Fruit fly (Drosophila melanogaster) whole organism, pupa: ENCODE data around the gene CG14963.
A peak's percentile ranks its signal among the peaks of the same experiment; 100 is the strongest.

Experiments used
- CG10348 ChIP-seq: fragments of 200-800 bp; sonication (Bioruptor generic); IDR thresholded peaks from 2 replicates; pipeline ENCODE4 v1.3.6; 2022; ENCODE audit warnings: missing biosample characterization, missing genetic modification characterization
- CG12605 ChIP-seq: fragments of 200-800 bp; sonication (Bioruptor generic); IDR thresholded peaks from 2 replicates; pipeline ENCODE4 v1.3.6; 2022; ENCODE audit warnings: missing biosample characterization, missing genetic modification characterization
- CG13204 ChIP-seq: fragments of 200-800 bp; sonication (Bioruptor generic); optimal IDR thresholded peaks from 2 replicates; lab custom pipeline; 2018; ENCODE audit warnings: missing biosample characterization, mild to moderate bottlenecking, missing genetic modification characterization, moderate library complexity
- CG14655 ChIP-seq: fragments of 200-800 bp; sonication (Bioruptor generic); optimal IDR thresholded peaks from 3 replicates; lab custom pipeline; 2017; ENCODE audit warnings: mild to moderate bottlenecking, missing biosample characterization, missing genetic modification reagents, missing genetic modification characterization
- CG15710 ChIP-seq: fragments of 200-800 bp; sonication (Bioruptor generic); optimal IDR thresholded peaks from 2 replicates; lab custom pipeline; 2018; ENCODE audit warnings: missing biosample characterization, mild to moderate bottlenecking, missing genetic modification characterization, moderate library complexity
- CG17806 ChIP-seq: fragments of 200-800 bp; sonication (Bioruptor generic); optimal IDR thresholded peaks from 2 replicates; lab custom pipeline; 2018; ENCODE audit warnings: missing biosample characterization, mild to moderate bottlenecking, missing genetic modification characterization, moderate library complexity
- CG32121 ChIP-seq: fragments of 200-800 bp; sonication (Bioruptor generic); IDR thresholded peaks from 2 replicates; pipeline ENCODE4 v1.3.6; 2022; ENCODE audit warnings: missing biosample characterization, missing genetic modification characterization
- CG34367 ChIP-seq: fragments of 200-800 bp; sonication (Bioruptor generic); optimal IDR thresholded peaks from 2 replicates; lab custom pipeline; 2018; ENCODE audit warnings: missing biosample characterization, mild to moderate bottlenecking, missing genetic modification characterization
- CG4496 ChIP-seq: fragments of 200-800 bp; sonication (Bioruptor generic); IDR thresholded peaks from 3 replicates; pipeline ENCODE4 v1.3.6; 2022; ENCODE audit warnings: missing biosample characterization, missing genetic modification characterization
- CG8159 ChIP-seq: fragments of 200-800 bp; sonication (Bioruptor generic); optimal IDR thresholded peaks from 3 replicates; lab custom pipeline; 2018; ENCODE audit warnings: missing biosample characterization, mild to moderate bottlenecking, missing genetic modification characterization, moderate library complexity
- CG8301 ChIP-seq: fragments of 200-800 bp; sonication (Bioruptor generic); optimal IDR thresholded peaks from 2 replicates; lab custom pipeline; 2018; ENCODE audit warnings: missing biosample characterization, mild to moderate bottlenecking, missing genetic modification characterization
- CG9948 ChIP-seq: fragments of 200-800 bp; sonication (Bioruptor generic); optimal IDR thresholded peaks from 2 replicates; lab custom pipeline; 2018; ENCODE audit warnings: missing biosample characterization, mild to moderate bottlenecking, missing genetic modification characterization, moderate library complexity
- D1 ChIP-seq: fragments of 200-800 bp; sonication (Bioruptor generic); optimal IDR thresholded peaks from 2 replicates; lab custom pipeline; 2018; ENCODE audit warnings: missing biosample characterization, mild to moderate bottlenecking, missing genetic modification characterization, moderate library complexity
- EcR ChIP-seq: fragments of 200-800 bp; sonication (Bioruptor generic); optimal IDR thresholded peaks from 3 replicates; lab custom pipeline; 2019; ENCODE audit warnings: missing biosample characterization, missing genetic modification characterization, mild to moderate bottlenecking, moderate library complexity, missing genetic modification reagents
- Ets98B ChIP-seq: fragments of 200-800 bp; sonication (Bioruptor generic); IDR thresholded peaks from 2 replicates; pipeline ENCODE4 v1.3.6; 2022; ENCODE audit warnings: missing biosample characterization, missing genetic modification characterization
- Pif1A ChIP-seq: fragments of 200-800 bp; sonication (Bioruptor generic); optimal IDR thresholded peaks from 3 replicates; lab custom pipeline; 2016; ENCODE audit warnings: missing biosample characterization, missing genetic modification characterization
- Pif1B ChIP-seq: fragments of 200-800 bp; sonication (Bioruptor generic); optimal IDR thresholded peaks from 3 replicates; lab custom pipeline; 2016; ENCODE audit warnings: missing biosample characterization, missing genetic modification characterization
- Snoo ChIP-seq: fragments of 200-800 bp; sonication (Bioruptor generic); optimal IDR thresholded peaks from 3 replicates; lab custom pipeline; 2017; ENCODE audit warnings: missing biosample characterization, mild to moderate bottlenecking, missing genetic modification characterization, inconsistent platforms
- fd96Ca ChIP-seq: fragments of 200-800 bp; sonication (Bioruptor generic); IDR thresholded peaks from 3 replicates; pipeline ENCODE4 v1.3.6; 2022; ENCODE audit warnings: missing biosample characterization, missing genetic modification characterization
- gl ChIP-seq: fragments of 200-800 bp; sonication (Bioruptor generic); optimal IDR thresholded peaks from 2 replicates; lab custom pipeline; 2018; ENCODE audit warnings: missing biosample characterization, mild to moderate bottlenecking, missing genetic modification characterization
- rn ChIP-seq: fragments of 200-800 bp; sonication (Bioruptor generic); IDR thresholded peaks from 2 replicates; pipeline ENCODE4 v1.3.6; 2022; ENCODE audit warnings: missing biosample characterization, missing genetic modification characterization

CG14963 gene

dm6 chr3L:3162584-3162983, 9.8 kb downstream of the CG14963 start:
- TF ChIP-seq CG32121 (GFP tag; lab: Robert Waterston, UW) (no peak), CG8159 (tag; lab: Kevin White, UChicago) (no peak)

DNA sequence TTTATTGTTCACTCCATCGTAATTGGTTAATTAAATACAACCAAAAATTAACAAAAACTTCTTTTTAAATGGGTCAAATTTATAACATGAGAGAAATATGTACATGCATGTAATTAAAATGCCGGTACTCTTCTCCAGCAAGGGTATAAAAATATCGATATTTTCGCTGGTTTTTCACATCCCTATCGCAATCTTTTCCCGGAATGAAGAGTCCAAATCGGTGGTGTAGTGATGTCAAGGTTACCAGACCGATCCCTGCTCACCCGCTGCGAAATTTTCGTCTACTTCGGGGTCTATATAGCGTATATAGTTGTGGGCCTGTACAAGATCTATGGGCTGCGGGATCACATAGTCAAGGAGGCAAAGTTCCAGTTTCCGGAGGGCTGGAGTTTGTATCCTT, 10.4 kb downstream of the CG14963 start, which contains the start of gene rasp:
TSS of gene rasp (plus strand) at position 213 of the 400 bp plus-strand sequence.
- TF ChIP-seq D1 (tag; lab: Kevin White, UChicago) (no peak), rn (GFP tag; lab: Robert Waterston, UW) (no peak), CG34367 (tag; lab: Kevin White, UChicago) (no peak), CG32121 (GFP tag; lab: Robert Waterston, UW) (no peak), fd96Ca (GFP tag; lab: Robert Waterston, UW) (no peak), CG14655 (GFP tag; lab: Kevin White, UChicago) (no peak), Snoo (tag; lab: Kevin White, UChicago) (no peak), CG8301 (no peak)

dm6 chr3L:3159309-3160194, 12.8 kb downstream of the CG14963 start, which contains the start of the genes ND-30 and CG15812:
ND-30 (minus strand) TSS chr3L:3159578.
CG15812 (plus strand) TSS chr3L:3159991.
- no peak for TF ChIP-seq CG17806 (tag; lab: Kevin White, UChicago)
- no peak for TF ChIP-seq CG8301
- TF ChIP-seq CG15710 (tag; lab: Kevin White, UChicago): peak; percentile 44

- no peak for TF ChIP-seq CG12605 (GFP tag; lab: Robert Waterston, UW)
- TF ChIP-seq CG4496: no peak
- no peak for TF ChIP-seq Pif1B
- no peak for TF ChIP-seq CG13204 (GFP tag; lab: Kevin White, UChicago)
- TF ChIP-seq CG32121 (GFP tag; lab: Robert Waterston, UW): no peak
- no peak for TF ChIP-seq gl
- no peak for TF ChIP-seq fd96Ca (GFP tag; lab: Robert Waterston, UW)
- no peak for TF ChIP-seq Snoo (tag; lab: Kevin White, UChicago)
- no peak for TF ChIP-seq CG9948 (tag; lab: Kevin White, UChicago)
- no peak for TF ChIP-seq CG15710 (tag; lab: Kevin White, UChicago)
Measured at dm6 chr3L:3157651-3158050, 14.7 kb downstream of the CG14963 start.

DNA sequence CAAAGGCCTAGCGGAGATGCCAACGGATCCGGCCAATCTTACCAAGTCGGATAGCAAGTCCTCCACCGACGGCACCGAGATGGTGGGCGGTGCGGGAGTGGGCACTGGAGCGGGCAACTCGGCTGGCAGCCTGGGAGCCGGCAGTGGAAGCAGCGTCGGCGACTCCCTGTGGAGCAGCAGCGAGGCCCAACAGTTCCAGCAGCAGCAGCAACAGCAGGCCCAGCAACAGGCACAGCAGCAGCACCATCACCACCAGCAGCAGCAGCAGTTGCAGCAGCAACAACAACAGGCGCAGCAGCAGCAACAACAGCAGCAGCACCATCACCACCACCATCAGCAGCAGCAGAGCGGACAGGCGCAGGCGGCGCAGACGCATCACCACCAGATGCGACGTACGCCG, 22.0 kb downstream of the CG14963 start:
- TF ChIP-seq rn (GFP tag; lab: Robert Waterston, UW) (0 out of 2 replicates have a peak, but pooled peaks have one; percentile 9), gl (no peak)

DNA sequence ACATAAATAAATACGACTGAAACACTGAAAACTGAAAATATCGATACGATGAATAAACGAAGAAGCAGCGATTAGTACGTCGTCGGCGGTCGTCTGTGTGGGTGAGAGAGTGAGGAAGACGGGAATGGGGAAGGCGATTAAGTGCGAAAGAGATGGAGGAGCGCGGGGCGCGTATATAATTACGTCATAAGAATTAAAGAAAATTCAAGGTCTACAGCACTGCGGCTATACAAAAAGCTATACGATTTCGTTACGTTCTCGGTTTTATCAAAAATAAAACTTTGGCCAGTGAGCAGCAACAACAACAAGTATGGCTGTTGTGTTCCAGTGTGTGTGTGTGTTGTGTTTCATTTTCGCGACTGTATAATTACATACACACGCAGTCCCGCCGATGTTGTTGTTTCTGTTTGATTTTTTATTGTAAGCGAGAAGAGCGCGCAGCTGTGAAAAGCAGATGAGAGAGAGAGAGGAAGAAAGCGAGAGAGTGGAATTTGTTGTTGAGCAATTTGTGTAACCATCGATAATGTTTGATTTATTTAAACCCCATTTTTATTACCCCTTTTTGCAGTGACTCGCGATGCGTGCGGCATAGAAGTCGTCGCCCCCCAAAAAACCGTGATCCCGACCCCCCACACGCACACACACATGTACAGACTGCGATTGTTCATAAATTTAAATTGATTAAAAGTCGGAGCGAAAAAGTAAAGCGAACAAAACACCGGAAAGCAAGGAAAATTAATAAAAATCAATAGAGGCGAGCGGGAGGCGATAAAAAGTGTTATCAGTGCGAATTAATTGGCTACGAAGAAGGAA, 23.1 kb downstream of the CG14963 start:
- TF ChIP-seq CG17806 (tag; lab: Kevin White, UChicago) (no peak), CG9948 (tag; lab: Kevin White, UChicago) (no peak), Ets98B (GFP tag; lab: Robert Waterston, UW) (no peak), fd96Ca (GFP tag; lab: Robert Waterston, UW) (no peak; the same call in 2 of the 3 replicates), CG8301 (no peak), CG34367 (tag; lab: Kevin White, UChicago) (no peak), CG15710 (tag; lab: Kevin White, UChicago) (no peak), CG32121 (GFP tag; lab: Robert Waterston, UW) (peak; percentile 43; the same call in 1 of the 2 replicates), EcR (GFP tag; lab: Kevin White, UChicago) (peak; percentile 49), rn (GFP tag; lab: Robert Waterston, UW) (no peak), Snoo (tag; lab: Kevin White, UChicago) (no peak), Pif1A (no peak), CG12605 (GFP tag; lab: Robert Waterston, UW) (no peak; the same call in 1 of the 2 replicates), D1 (tag; lab: Kevin White, UChicago) (no peak), CG13204 (GFP tag; lab: Kevin White, UChicago) (peak; percentile 68), Pif1B (no peak), CG4496 (no peak), CG8159 (tag; lab: Kevin White, UChicago) (no peak), CG14655 (GFP tag; lab: Kevin White, UChicago) (no peak), CG10348 (GFP tag; lab: Robert Waterston, UW) (no peak), gl (no peak)
